Worm (Caenorhabditis elegans): Measurements from ENCODE around the gene cutl-22.

Gene cutl-22

ce11 chrV:1140806-1141205, 727 bp upstream of the cutl-22 start:
- TF ChIP-seq lin-35 (GFP tag; optimal IDR thresholded peaks at IDR 0.05) (no peak), tlf-1 (GFP tag; optimal IDR thresholded peaks at IDR 0.05) (no peak), lag-1 (GFP tag; IDR thresholded peaks at IDR 0.05) (no peak), Y56A3A.18 (GFP tag; IDR thresholded peaks at IDR 0.05) (no peak), hsf-1 (GFP tag; IDR thresholded peaks at IDR 0.05) (no peak), ztf-22 (GFP tag; optimal IDR thresholded peaks at IDR 0.05) (no peak), let-607 (tag; optimal IDR thresholded peaks at IDR 0.05) (no peak), lsy-27 (tag; optimal IDR thresholded peaks at IDR 0.05; ENCODE audit: borderline replicate concordance, insufficient read depth) (no peak), F10E7.11 (tag; optimal IDR thresholded peaks at IDR 0.05) (no peak), nhr-179 (tag; optimal IDR thresholded peaks at IDR 0.05) (no peak), F37B4.10 (GFP tag; IDR thresholded peaks at IDR 0.05) (no peak), F22D6.2 (tag; optimal IDR thresholded peaks at IDR 0.05) (no peak), nfya-2 (GFP tag; IDR thresholded peaks at IDR 0.05) (no peak), madf-10 (tag; optimal IDR thresholded peaks at IDR 0.05) (no peak), snpc-3.4 (tag; optimal IDR thresholded peaks at IDR 0.05) (no peak), Y53F4B.3 (GFP tag; IDR thresholded peaks at IDR 0.05) (no peak), dpff-1 (tag; optimal IDR thresholded peaks at IDR 0.05) (no peak), ceh-91 (GFP tag; IDR thresholded peaks at IDR 0.05) (no peak), bed-1 (GFP tag; IDR thresholded peaks at IDR 0.05) (no peak), K11D2.4 (GFP tag; IDR thresholded peaks at IDR 0.05) (no peak)

- TF ChIP-seq Y53G8AR.9 (GFP tag; conservative IDR thresholded peaks at IDR 0.05) (no peak), B0019.2 (GFP tag; conservative IDR thresholded peaks at IDR 0.05) (no peak), ceh-27 (GFP tag; optimal IDR thresholded peaks at IDR 0.05) (no peak), tlf-1 (GFP tag; optimal IDR thresholded peaks at IDR 0.05) (no peak), B0261.1 (tag; optimal IDR thresholded peaks at IDR 0.05) (no peak), rcor-1 (GFP tag; IDR thresholded peaks at IDR 0.05) (no peak), ceh-40 (GFP tag; IDR thresholded peaks at IDR 0.05) (no peak), lin-35 (GFP tag; optimal IDR thresholded peaks at IDR 0.05) (no peak), sdz-38 (tag; optimal IDR thresholded peaks at IDR 0.05) (no peak)
Observed at ce11 chrV:1142251-1142650, 718 bp downstream of the cutl-22 start.

- TF ChIP-seq F57C9.4 (tag; optimal IDR thresholded peaks at IDR 0.05) = no peak
- TF ChIP-seq Y53F4B.3 (GFP tag; IDR thresholded peaks at IDR 0.05) = no peak
- TF ChIP-seq zfh-2 (GFP tag; conservative IDR thresholded peaks at IDR 0.05) = 0 out of 2 replicates have a peak, but pooled peaks have one; percentile 17
- TF ChIP-seq mel-28 (tag; optimal IDR thresholded peaks at IDR 0.05; ENCODE audit: borderline replicate concordance) = no peak
- TF ChIP-seq madf-8 (GFP tag; conservative IDR thresholded peaks at IDR 0.05) = no peak
- TF ChIP-seq ztf-28 (GFP tag; IDR thresholded peaks at IDR 0.05) = no peak
Observed at ce11 chrV:1149734-1150669, 8.5 kb downstream of the cutl-22 start.

- TF ChIP-seq egl-44 (GFP tag; IDR thresholded peaks at IDR 0.05) (peak; percentile 98), die-1 (tag; optimal IDR thresholded peaks at IDR 0.05) (peak; percentile 81), snpc-4 (GFP tag; optimal IDR thresholded peaks at IDR 0.05) (peak; percentile 53), snpc-4 (tag; optimal IDR thresholded peaks at IDR 0.05) (peak; percentile 61 to 91 (median 82)), F52B5.7 (tag; optimal IDR thresholded peaks at IDR 0.05) (peak; percentile 95), F57C9.4 (tag; optimal IDR thresholded peaks at IDR 0.05) (peak; percentile 92), repo-1 (tag; optimal IDR thresholded peaks at IDR 0.05) (peak; percentile 99), lag-1 (GFP tag; IDR thresholded peaks at IDR 0.05) (peak; percentile 85; the same call in 1 of the 2 replicates), ceh-40 (GFP tag; IDR thresholded peaks at IDR 0.05) (no peak), dpff-1 (tag; optimal IDR thresholded peaks at IDR 0.05) (peak; percentile 97), snpc-1.3 (tag; optimal IDR thresholded peaks at IDR 0.05; ENCODE audit: insufficient read depth) (no peak), F55B11.4 (tag; optimal IDR thresholded peaks at IDR 0.05; ENCODE audit: borderline replicate concordance, insufficient read depth) (no peak), ztf-6 (GFP tag; IDR thresholded peaks at IDR 0.05) (peak; percentile 97), nfya-2 (GFP tag; IDR thresholded peaks at IDR 0.05) (no peak), somi-1 (GFP tag; optimal IDR thresholded peaks at IDR 0.05) (peak; percentile 99), B0019.2 (GFP tag; conservative IDR thresholded peaks at IDR 0.05) (peak; percentile 65; the same call in 1 of the 2 replicates)
Observed at ce11 chrV:1151324-1151742, 9.8 kb downstream of the cutl-22 start.

Measured in whole organism, young adult.